Worm (Caenorhabditis elegans): ENCODE data around the gene B0393.9.
"Not testable (repeated sequence)": the region's sequence is repeated elsewhere in the genome, so short reads cannot be mapped to it uniquely, and the experiment has no call there.

The B0393.9 gene

ce11 chrIII:4779855-4780254, at the start of gene B0393.9:
B0393.9 (minus strand) TSS chrIII:4780157.
- TF ChIP-seq unc-62 (GFP tag; optimal IDR thresholded peaks at IDR 0.05), result no peak

ce11 chrIII:4829440-4829839, 49.5 kb upstream of the B0393.9 start, which contains the start of gene F26A1.9:
F26A1.9 (minus strand) TSS chrIII:4829540.
- no peak for TF ChIP-seq unc-62 (GFP tag; optimal IDR thresholded peaks at IDR 0.05)

ce11 chrIII:4826606-4827005, 46.6 kb upstream of the B0393.9 start, which contains the start of gene F26A1.3:
F26A1.3 (plus strand) TSS chrIII:4826906.
- TF ChIP-seq unc-62 (GFP tag; optimal IDR thresholded peaks at IDR 0.05), result no peak

ce11 chrIII:4822140-4822539, 42.2 kb upstream of the B0393.9 start, which contains the start of gene F26A1.8:
F26A1.8 (minus strand) TSS chrIII:4822240.
- no peak for TF ChIP-seq unc-62 (GFP tag; optimal IDR thresholded peaks at IDR 0.05)

- TF ChIP-seq unc-62 (GFP tag; optimal IDR thresholded peaks at IDR 0.05), result no peak
Observed at ce11 chrIII:4819843-4820242, 39.9 kb upstream of the B0393.9 start, which contains the start of gene F26A1.7. F26A1.7 (minus strand) TSS chrIII:4819943.

- no peak for TF ChIP-seq unc-62 (GFP tag; optimal IDR thresholded peaks at IDR 0.05)
Observed at ce11 chrIII:4817240-4817639, 37.3 kb upstream of the B0393.9 start, which contains the start of gene F26A1.4. F26A1.4 (plus strand) TSS chrIII:4817540.

- TF ChIP-seq unc-62 (GFP tag; optimal IDR thresholded peaks at IDR 0.05), result no peak
Observed at ce11 chrIII:4814730-4815129, 34.8 kb upstream of the B0393.9 start, which contains the start of gene arl-6. arl-6 (minus strand) TSS chrIII:4814830.

ce11 chrIII:4811195-4811594, 31.2 kb upstream of the B0393.9 start, which contains the start of gene C38D4.7:
C38D4.7 (minus strand) TSS chrIII:4811295.
- no peak for TF ChIP-seq unc-62 (GFP tag; optimal IDR thresholded peaks at IDR 0.05)

ce11 chrIII:4809526-4810153, 29.7 kb upstream of the B0393.9 start, which contains the start of gene pal-1:
pal-1 (minus strand) TSS chrIII:4809576.
- TF ChIP-seq unc-62 (GFP tag; optimal IDR thresholded peaks at IDR 0.05), result no peak

- TF ChIP-seq unc-62 (GFP tag; optimal IDR thresholded peaks at IDR 0.05), result no peak
Observed at ce11 chrIII:4808089-4808488, 28.1 kb upstream of the B0393.9 start.

ce11 chrIII:4806345-4806744, 26.4 kb upstream of the B0393.9 start:
- TF ChIP-seq unc-62 (GFP tag; optimal IDR thresholded peaks at IDR 0.05), result no peak

ce11 chrIII:4802707-4803106, 22.8 kb upstream of the B0393.9 start, which contains the start of gene metl-5:
metl-5 (plus strand) TSS chrIII:4803007.
- TF ChIP-seq unc-62 (GFP tag; optimal IDR thresholded peaks at IDR 0.05), result no peak

ce11 chrIII:4796536-4796935, 16.6 kb upstream of the B0393.9 start, which contains the start of gene tag-325:
tag-325 (plus strand) TSS chrIII:4796836.
- no peak for TF ChIP-seq unc-62 (GFP tag; optimal IDR thresholded peaks at IDR 0.05)

- no peak for TF ChIP-seq unc-62 (GFP tag; optimal IDR thresholded peaks at IDR 0.05)
Observed at ce11 chrIII:4796039-4796438, 16.1 kb upstream of the B0393.9 start.

ce11 chrIII:4792560-4793136, 12.7 kb upstream of the B0393.9 start, which contains the start of gene mip-1:
mip-1 (plus strand) TSS chrIII:4793086.
- no peak for TF ChIP-seq unc-62 (GFP tag; optimal IDR thresholded peaks at IDR 0.05)

- TF ChIP-seq unc-62 (GFP tag; optimal IDR thresholded peaks at IDR 0.05), result no peak
Observed at ce11 chrIII:4785714-4786113, 5.8 kb upstream of the B0393.9 start, which contains the start of gene mel-28. mel-28 (plus strand) TSS chrIII:4786080.

ce11 chrIII:4785131-4785530, 5.2 kb upstream of the B0393.9 start, which contains the start of gene enu-3.2:
enu-3.2 (minus strand) TSS chrIII:4785235.
- TF ChIP-seq unc-62 (GFP tag; optimal IDR thresholded peaks at IDR 0.05), result not testable (repeated sequence)

Data from whole organism, dauer.